Worm (Caenorhabditis elegans) whole organism, midembryonic: ENCODE measurements around the gene ima-1.

ENCODE experiments used
- cog-1 ChIP-seq: sonication (generic microtip); optimal IDR thresholded peaks from 2 replicates; lab custom pipeline; 2016; ENCODE audit warnings: missing genetic modification characterization, missing compliant biosample characterization
- flt-1 ChIP-seq: fragments of 200-800 bp; sonication (Bioruptor generic); IDR thresholded peaks from 2 replicates; pipeline ENCODE4 v1.3.6; 2022; ENCODE audit warnings: missing genetic modification characterization, missing compliant biosample characterization
- klf-2 ChIP-seq: fragments of 200-800 bp; sonication (Bioruptor generic); conservative IDR thresholded peaks from 2 replicates; pipeline ENCODE4 v1.3.6; 2022; ENCODE audit warnings: missing genetic modification reagents, missing genetic modification characterization, missing compliant biosample characterization

ce11 chrV:11250735-11251134 lies 11.3 kb downstream of the ima-1 start, which contains the start of gene T19B10.12:
- TF ChIP-seq klf-2 (GFP tag; lab: Robert Waterston, UW), result no peak
- no peak for TF ChIP-seq flt-1 (GFP tag; lab: Robert Waterston, UW)
- TF ChIP-seq cog-1 (tag; lab: Kevin White, UChicago), result no peak
